Worm (Caenorhabditis elegans) whole organism, young adult: Measurements from ENCODE around the gene gcy-7.

ENCODE experiments used
- B0336.3 ChIP-seq: fragments of 200-800 bp; sonication (Bioruptor generic); IDR thresholded peaks from 2 replicates; pipeline ENCODE4 v1.3.6; 2022; ENCODE audit warnings: missing genetic modification characterization, missing compliant biosample characterization
- D2030.7 ChIP-seq: fragments of 200-800 bp; sonication (Bioruptor generic); IDR thresholded peaks from 2 replicates; pipeline ENCODE4 v1.3.6; 2022; ENCODE audit warnings: missing genetic modification reagents, missing genetic modification characterization, missing compliant biosample characterization
- F57C9.4 ChIP-seq: sonication (generic microtip); optimal IDR thresholded peaks from 2 replicates; lab custom pipeline; 2017; ENCODE audit warnings: mild to moderate bottlenecking, missing genetic modification characterization, missing compliant biosample characterization
- T26A5.8 ChIP-seq: sonication (generic microtip); optimal IDR thresholded peaks from 2 replicates; lab custom pipeline; 2016; ENCODE audit warnings: missing genetic modification characterization, missing compliant biosample characterization
- Y53F4B.3 ChIP-seq: fragments of 200-800 bp; sonication (Bioruptor generic); IDR thresholded peaks from 2 replicates; pipeline ENCODE4 v1.3.6; 2022; ENCODE audit warnings: missing genetic modification reagents, missing genetic modification characterization, missing compliant biosample characterization
- Y53G8AR.9 ChIP-seq: fragments of 200-800 bp; sonication (Bioruptor generic); conservative IDR thresholded peaks from 2 replicates; pipeline ENCODE4 v1.3.6; 2022; ENCODE audit warnings: missing genetic modification reagents, missing genetic modification characterization, missing compliant biosample characterization
- Y56A3A.18 ChIP-seq: fragments of 200-800 bp; sonication (Bioruptor generic); IDR thresholded peaks from 2 replicates; pipeline ENCODE4 v1.3.6; 2022; ENCODE audit warnings: missing genetic modification reagents, missing genetic modification characterization, missing compliant biosample characterization
- Y95B8A.8 ChIP-seq: fragments of 200-800 bp; sonication (Bioruptor generic); IDR thresholded peaks from 2 replicates; pipeline ENCODE4 v1.3.6; 2022; ENCODE audit warnings: missing genetic modification reagents, missing genetic modification characterization, missing compliant biosample characterization
- ZK185.1 ChIP-seq: sonication (generic microtip); optimal IDR thresholded peaks from 2 replicates; lab custom pipeline; 2016; ENCODE audit warnings: mild to moderate bottlenecking, missing genetic modification characterization, missing compliant biosample characterization; ENCODE audit not compliant: poor library complexity, severe bottlenecking
- akir-1 ChIP-seq: fragments of 200-800 bp; sonication (Bioruptor generic); optimal IDR thresholded peaks from 2 replicates; lab custom pipeline; 2018; ENCODE audit warnings: mild to moderate bottlenecking, missing genetic modification characterization, moderate library complexity, missing compliant biosample characterization
- aptf-2 ChIP-seq: fragments of 200-800 bp; sonication (Bioruptor generic); conservative IDR thresholded peaks from 2 replicates; pipeline ENCODE4 v1.3.6; 2022; ENCODE audit warnings: missing genetic modification reagents, missing genetic modification characterization, missing compliant biosample characterization
- attf-6 ChIP-seq: fragments of 200-800 bp; sonication (Bioruptor generic); IDR thresholded peaks from 2 replicates; pipeline ENCODE4 v1.3.6; 2022; ENCODE audit warnings: missing genetic modification reagents, missing genetic modification characterization, missing compliant biosample characterization
- bed-1 ChIP-seq: fragments of 200-800 bp; sonication (Bioruptor generic); IDR thresholded peaks from 2 replicates; pipeline ENCODE4 v1.3.6; 2022; ENCODE audit warnings: missing genetic modification reagents, missing genetic modification characterization, missing compliant biosample characterization
- bed-2 ChIP-seq: fragments of 200-800 bp; sonication (Bioruptor generic); IDR thresholded peaks from 2 replicates; pipeline ENCODE4 v1.3.6; 2022; ENCODE audit warnings: missing genetic modification reagents, missing genetic modification characterization, missing compliant biosample characterization
- cebp-2 ChIP-seq: fragments of 200-800 bp; sonication (Bioruptor generic); IDR thresholded peaks from 2 replicates; pipeline ENCODE4 v1.3.6; 2022; ENCODE audit warnings: missing genetic modification characterization, missing compliant biosample characterization
- ceh-100 ChIP-seq: fragments of 200-800 bp; sonication (Bioruptor generic); IDR thresholded peaks from 2 replicates; pipeline ENCODE4 v1.3.6; 2022; ENCODE audit warnings: missing genetic modification reagents, missing genetic modification characterization, missing compliant biosample characterization
- ceh-40 ChIP-seq: fragments of 200-800 bp; sonication (Bioruptor generic); IDR thresholded peaks from 2 replicates; pipeline ENCODE4 v1.3.6; 2022; ENCODE audit warnings: missing genetic modification characterization, missing compliant biosample characterization
- ceh-79 ChIP-seq: sonication (generic microtip); optimal IDR thresholded peaks from 2 replicates; lab custom pipeline; 2017; ENCODE audit warnings: mild to moderate bottlenecking, missing genetic modification characterization, missing compliant biosample characterization
- dox-1 ChIP-seq: fragments of 200-800 bp; sonication (Bioruptor generic); IDR thresholded peaks from 2 replicates; pipeline ENCODE4 v1.3.6; 2022; ENCODE audit warnings: missing genetic modification reagents, missing genetic modification characterization, missing compliant biosample characterization
- dpl-1 ChIP-seq: fragments of 150-350 bp; optimal IDR thresholded peaks from 2 replicates; lab custom pipeline; 2014; ENCODE audit warnings: missing biosample characterization, missing genetic modification reagents, missing genetic modification characterization
- efl-1 ChIP-seq: fragments of 150-350 bp; optimal IDR thresholded peaks from 2 replicates; lab custom pipeline; 2014; ENCODE audit warnings: missing biosample characterization, missing genetic modification reagents, missing genetic modification characterization
- egrh-3 ChIP-seq: fragments of 200-800 bp; sonication (Bioruptor generic); IDR thresholded peaks from 2 replicates; pipeline ENCODE4 v1.3.6; 2022; ENCODE audit warnings: missing genetic modification reagents, missing genetic modification characterization, missing compliant biosample characterization
- ekl-4 ChIP-seq: fragments of 200-800 bp; sonication (Bioruptor generic); IDR thresholded peaks from 2 replicates; pipeline ENCODE4 v1.3.6; 2022; ENCODE audit warnings: missing genetic modification reagents, missing genetic modification characterization, missing compliant biosample characterization
- fkh-3 ChIP-seq: sonication (generic microtip); optimal IDR thresholded peaks from 2 replicates; lab custom pipeline; 2016; ENCODE audit warnings: mild to moderate bottlenecking, missing genetic modification characterization, missing compliant biosample characterization
- gei-17 ChIP-seq: fragments of 200-800 bp; sonication (Bioruptor generic); optimal IDR thresholded peaks from 2 replicates; lab custom pipeline; 2018; ENCODE audit warnings: mild to moderate bottlenecking, missing genetic modification characterization, missing compliant biosample characterization
- hlh-12 ChIP-seq: sonication (generic microtip); optimal IDR thresholded peaks from 2 replicates; lab custom pipeline; 2016; ENCODE audit warnings: missing genetic modification characterization, missing compliant biosample characterization
- hlh-26 ChIP-seq: fragments of 200-800 bp; sonication (Bioruptor generic); conservative IDR thresholded peaks from 2 replicates; pipeline ENCODE4 v1.3.6; 2022; ENCODE audit warnings: missing genetic modification reagents, missing genetic modification characterization, missing compliant biosample characterization
- hmg-20 ChIP-seq: fragments of 200-800 bp; sonication (Bioruptor generic); IDR thresholded peaks from 2 replicates; pipeline ENCODE4 v1.3.6; 2022; ENCODE audit warnings: missing genetic modification reagents, missing genetic modification characterization, missing compliant biosample characterization
- hrde-1 ChIP-seq: sonication (generic microtip); optimal IDR thresholded peaks from 2 replicates; lab custom pipeline; 2016; ENCODE audit warnings: missing genetic modification characterization, mild to moderate bottlenecking, missing compliant biosample characterization, moderate library complexity, missing genotype, missing genetic modification reagents, borderline replicate concordance
- lin-26 ChIP-seq: fragments of 200-800 bp; sonication (Bioruptor generic); IDR thresholded peaks from 2 replicates; pipeline ENCODE4 v1.3.6; 2022; ENCODE audit warnings: missing genetic modification reagents, missing genetic modification characterization, missing compliant biosample characterization
- madf-10 ChIP-seq: sonication (generic microtip); optimal IDR thresholded peaks from 2 replicates; lab custom pipeline; 2016; ENCODE audit warnings: mild to moderate bottlenecking, missing genetic modification characterization, missing compliant biosample characterization
- madf-3 ChIP-seq: fragments of 200-800 bp; sonication (Bioruptor generic); IDR thresholded peaks from 2 replicates; pipeline ENCODE4 v1.3.6; 2022; ENCODE audit warnings: missing genetic modification reagents, missing genetic modification characterization, missing compliant biosample characterization
- mes-4 ChIP-seq: sonication (generic microtip); optimal IDR thresholded peaks from 2 replicates; lab custom pipeline; 2016; ENCODE audit warnings: missing genotype, missing genetic modification characterization, missing compliant biosample characterization
- nfyb-1 ChIP-seq: fragments of 200-800 bp; sonication (Bioruptor generic); IDR thresholded peaks from 2 replicates; pipeline ENCODE4 v1.3.6; 2022; ENCODE audit warnings: missing genetic modification reagents, missing genetic modification characterization, missing compliant biosample characterization
- nhr-80 ChIP-seq: sonication (generic microtip); optimal IDR thresholded peaks from 2 replicates; lab custom pipeline; 2016; ENCODE audit warnings: missing genetic modification characterization, missing compliant biosample characterization
- nhr-90 ChIP-seq: sonication (generic microtip); optimal IDR thresholded peaks from 2 replicates; lab custom pipeline; 2016; ENCODE audit warnings: missing genotype, mild to moderate bottlenecking, missing genetic modification characterization, missing compliant biosample characterization
- rcor-1 ChIP-seq: fragments of 200-800 bp; sonication (Bioruptor generic); IDR thresholded peaks from 2 replicates; pipeline ENCODE4 v1.3.6; 2022; ENCODE audit warnings: missing genetic modification reagents, missing genetic modification characterization, missing compliant biosample characterization
- snpc-1.3 ChIP-seq: sonication (generic microtip); optimal IDR thresholded peaks from 2 replicates; lab custom pipeline; 2017; ENCODE audit warnings: missing genetic modification characterization, mild to moderate bottlenecking, missing compliant biosample characterization, antibody characterized with exemption, moderate library complexity, missing genotype, missing genetic modification reagents; ENCODE audit not compliant: insufficient read depth
- unc-130 ChIP-seq: sonication (generic microtip); optimal IDR thresholded peaks from 2 replicates; lab custom pipeline; 2016; ENCODE audit warnings: missing genetic modification reagents, missing genetic modification characterization, missing compliant biosample characterization
- xnd-1 ChIP-seq: sonication (generic microtip); optimal IDR thresholded peaks from 2 replicates; lab custom pipeline; 2016; ENCODE audit warnings: missing genotype, missing genetic modification reagents, missing genetic modification characterization, missing compliant biosample characterization
- ztf-28 ChIP-seq: fragments of 200-800 bp; sonication (Bioruptor generic); IDR thresholded peaks from 2 replicates; pipeline ENCODE4 v1.3.6; 2022; ENCODE audit warnings: missing genetic modification reagents, missing genetic modification characterization, missing compliant biosample characterization

Gene gcy-7

ce11 chrV:8383716-8384115 is 3.4 kb upstream of the gcy-7 start, which contains the start of gene F52E1.14 (continued):
- TF ChIP-seq efl-1, result no peak

ce11 chrV:8384809-8385208 is 2.3 kb upstream of the gcy-7 start:
- no peak for TF ChIP-seq Y95B8A.8
- peak; percentile 68; the same call in 1 of the 2 replicates for TF ChIP-seq Y53G8AR.9 (GFP tag; lab: Robert Waterston, UW)
- TF ChIP-seq ceh-40 (GFP tag; lab: Robert Waterston, UW), result peak; percentile 6; the same call in 1 of the 2 replicates
- TF ChIP-seq bed-1 (GFP tag; lab: Robert Waterston, UW), result 0 out of 2 replicates have a peak, but pooled peaks have one; percentile 6
- no peak for TF ChIP-seq unc-130
- no peak for TF ChIP-seq hlh-26 (GFP tag; lab: Robert Waterston, UW)
- no peak for TF ChIP-seq F57C9.4
- TF ChIP-seq nfyb-1 (GFP tag; lab: Robert Waterston, UW), result no peak
- TF ChIP-seq cebp-2, result 0 out of 2 replicates have a peak, but pooled peaks have one; percentile 23
- no peak for TF ChIP-seq fkh-3 (tag; lab: Kevin White, UChicago)
- peak; percentile 70 for TF ChIP-seq nhr-90
- TF ChIP-seq xnd-1 (tag; lab: Kevin White, UChicago), result no peak
- no peak for TF ChIP-seq snpc-1.3 (tag; lab: Kevin White, UChicago)
- TF ChIP-seq bed-2 (GFP tag; lab: Robert Waterston, UW), result no peak
- TF ChIP-seq Y56A3A.18 (GFP tag; lab: Robert Waterston, UW), result peak; percentile 30; the same call in 1 of the 2 replicates
- no peak for TF ChIP-seq mes-4 (tag; lab: Kevin White, UChicago)
- no peak for TF ChIP-seq madf-3 (GFP tag; lab: Robert Waterston, UW)
- TF ChIP-seq B0336.3 (GFP tag; lab: Robert Waterston, UW), result peak; percentile 57; the same call in 1 of the 2 replicates
- TF ChIP-seq lin-26 (GFP tag; lab: Robert Waterston, UW), result no peak

- TF ChIP-seq dpl-1 (GFP tag; lab: Kevin White, UChicago) (no peak), hmg-20 (GFP tag; lab: Robert Waterston, UW) (no peak), ceh-79 (tag; lab: Kevin White, UChicago) (no peak), hlh-12 (tag; lab: Kevin White, UChicago) (no peak), aptf-2 (no peak), nhr-80 (peak; percentile 25), Y53F4B.3 (GFP tag; lab: Robert Waterston, UW) (no peak), ceh-100 (GFP tag; lab: Robert Waterston, UW) (no peak)
- TF ChIP-seq, all 124 proteins: peak for 1
Measured at ce11 chrV:8385879-8386530, 1.2 kb upstream of the gcy-7 start, which contains the start of gene hsp-17. Gene hsp-17 (minus strand): TSS chrV:8385929.

- TF ChIP-seq hlh-26 (GFP tag; lab: Robert Waterston, UW) (no peak), akir-1 (GFP tag; lab: Kevin White, UChicago) (no peak), Y56A3A.18 (GFP tag; lab: Robert Waterston, UW) (no peak), dox-1 (GFP tag; lab: Robert Waterston, UW) (no peak), rcor-1 (GFP tag; lab: Robert Waterston, UW) (no peak), T26A5.8 (tag; lab: Kevin White, UChicago) (no peak), D2030.7 (no peak), ZK185.1 (tag; lab: Kevin White, UChicago) (no peak), B0336.3 (GFP tag; lab: Robert Waterston, UW) (no peak), attf-6 (GFP tag; lab: Robert Waterston, UW) (no peak), nhr-80 (no peak), ekl-4 (GFP tag; lab: Robert Waterston, UW) (no peak), hrde-1 (tag; lab: Kevin White, UChicago) (no peak), ztf-28 (GFP tag; lab: Robert Waterston, UW) (no peak), gei-17 (GFP tag; lab: Kevin White, UChicago) (no peak), madf-10 (tag; lab: Kevin White, UChicago) (no peak), egrh-3 (GFP tag; lab: Robert Waterston, UW) (no peak)
Measured at ce11 chrV:8389307-8389706, 2.2 kb downstream of the gcy-7 start.
